Fruit fly (Drosophila melanogaster): Measurements from ENCODE around the gene CG17298.
A peak's percentile ranks its signal among the peaks of the same experiment; 100 is the strongest.

CG17298 gene

dm6 chr3R:21330542-21330941, 47.5 kb downstream of the CG17298 start (continued):
- peak; percentile 39 for TF ChIP-seq Side (GFP tag; optimal IDR thresholded peaks at IDR 0.05)
- no peak for TF ChIP-seq hth (optimal IDR thresholded peaks at IDR 0.05)
- no peak for TF ChIP-seq Jarid2 (GFP tag; optimal IDR thresholded peaks at IDR 0.05)
- TF ChIP-seq nau (GFP tag; optimal IDR thresholded peaks at IDR 0.05): no peak
- no peak for TF ChIP-seq Doc3 (GFP tag; IDR thresholded peaks at IDR 0.05; ENCODE audit: partially characterized antibody)
- no peak for TF ChIP-seq gce (GFP tag; IDR thresholded peaks at IDR 0.05)
- peak; percentile 28 for TF ChIP-seq Myb (GFP tag; optimal IDR thresholded peaks at IDR 0.05)
- TF ChIP-seq gem (tag; optimal IDR thresholded peaks at IDR 0.05): peak; percentile 77
- TF ChIP-seq CG10321 (GFP tag; IDR thresholded peaks at IDR 0.05): no peak
- no peak for TF ChIP-seq slp2 (GFP tag; optimal IDR thresholded peaks at IDR 0.05)
- TF ChIP-seq CG7745 (tag; optimal IDR thresholded peaks at IDR 0.05): no peak
- TF ChIP-seq so (GFP tag; IDR thresholded peaks at IDR 0.05): peak; percentile 62; the same call in 2 of the 3 replicates
- TF ChIP-seq PHDP (tag; optimal IDR thresholded peaks at IDR 0.05): peak; percentile 74
- peak; percentile 22 for TF ChIP-seq fd3F (GFP tag; optimal IDR thresholded peaks at IDR 0.05)
- TF ChIP-seq shn (GFP tag; optimal IDR thresholded peaks at IDR 0.05): no peak
- peak; percentile 9 for TF ChIP-seq CG5245 (GFP tag; optimal IDR thresholded peaks at IDR 0.05)
- no peak for TF ChIP-seq Gug (GFP tag; IDR thresholded peaks at IDR 0.05)
- TF ChIP-seq Bgb (GFP tag; IDR thresholded peaks at IDR 0.05; ENCODE audit: partially characterized antibody): no peak
- TF ChIP-seq unc-4 (GFP tag; IDR thresholded peaks at IDR 0.05; ENCODE audit: partially characterized antibody): no peak
- peak; percentile 23 for TF ChIP-seq trh (GFP tag; optimal IDR thresholded peaks at IDR 0.05)
- no peak for TF ChIP-seq CG31365 (tag; optimal IDR thresholded peaks at IDR 0.05)
- TF ChIP-seq CG18262 (tag; optimal IDR thresholded peaks at IDR 0.05): peak; percentile 66
- no peak for TF ChIP-seq fd64A (GFP tag; optimal IDR thresholded peaks at IDR 0.05)
- TF ChIP-seq toy (GFP tag; IDR thresholded peaks at IDR 0.05): no peak
- peak; percentile 26 for TF ChIP-seq CG6254 (GFP tag; optimal IDR thresholded peaks at IDR 0.05)
- peak; percentile 72 for TF ChIP-seq grau (tag; optimal IDR thresholded peaks at IDR 0.05)
- peak; percentile 73 for TF ChIP-seq CG10979 (tag; optimal IDR thresholded peaks at IDR 0.05)
- TF ChIP-seq Ravus (GFP tag; IDR thresholded peaks at IDR 0.05): no peak
- TF ChIP-seq CG13894 (tag; optimal IDR thresholded peaks at IDR 0.05): peak; percentile 1
- TF ChIP-seq Scr (GFP tag; IDR thresholded peaks at IDR 0.05; ENCODE audit: partially characterized antibody): no peak
- TF ChIP-seq CG10654 (GFP tag; optimal IDR thresholded peaks at IDR 0.05): no peak
- TF ChIP-seq CG34224 (GFP tag; IDR thresholded peaks at IDR 0.05; ENCODE audit: partially characterized antibody): no peak
- TF ChIP-seq pan (optimal IDR thresholded peaks at IDR 0.05): no peak
- TF ChIP-seq pan (GFP tag; optimal IDR thresholded peaks at IDR 0.05 in 1 of 2, IDR thresholded peaks at IDR 0.05 in 1 of 2): peak in 1 of 2 experiments; percentile 62
- no peak for TF ChIP-seq vnd (GFP tag; IDR thresholded peaks at IDR 0.05; ENCODE audit: partially characterized antibody)
- TF ChIP-seq nmo (GFP tag; optimal IDR thresholded peaks at IDR 0.05): peak; percentile 58
- TF ChIP-seq row (GFP tag; IDR thresholded peaks at IDR 0.05): peak; percentile 75
- TF ChIP-seq sima (GFP tag; optimal IDR thresholded peaks at IDR 0.05): no peak
- TF ChIP-seq CG9215 (GFP tag; IDR thresholded peaks at IDR 0.05): no peak
- no peak for TF ChIP-seq Optix (GFP tag; IDR thresholded peaks at IDR 0.05)

dm6 chr3R:21331195-21331594, 48.2 kb downstream of the CG17298 start:
- no peak for TF ChIP-seq B-H1 (GFP tag; IDR thresholded peaks at IDR 0.05)
- TF ChIP-seq crol (GFP tag; IDR thresholded peaks at IDR 0.05): peak; percentile 57

Measured in whole organism, embryonic.